Worm (Caenorhabditis elegans): ENCODE data around the gene R144.12.

- TF ChIP-seq dpl-1 (GFP tag; optimal IDR thresholded peaks at IDR 0.05): no peak
- TF ChIP-seq ceh-100 (GFP tag; IDR thresholded peaks at IDR 0.05): no peak
- TF ChIP-seq aptf-2 (GFP tag; conservative IDR thresholded peaks at IDR 0.05): no peak
- TF ChIP-seq sptf-2 (GFP tag; optimal IDR thresholded peaks at IDR 0.05): no peak
- no peak for TF ChIP-seq ztf-6 (GFP tag; IDR thresholded peaks at IDR 0.05)
- no peak for TF ChIP-seq madf-8 (GFP tag; conservative IDR thresholded peaks at IDR 0.05)
- no peak for TF ChIP-seq tlf-1 (GFP tag; optimal IDR thresholded peaks at IDR 0.05)
- TF ChIP-seq nhr-90 (tag; optimal IDR thresholded peaks at IDR 0.05): no peak
These were observed 23.8 kb upstream of the R144.12 start, which contains the start of gene klp-6 for ce11 chrIII:5030629-5031028.
